Fruit fly (Drosophila melanogaster) whole organism, pupa: Measurements from ENCODE around the gene CDase.

Experiments used
- CG10348 ChIP-seq: fragments of 200-800 bp; sonication (Bioruptor generic); IDR thresholded peaks from 2 replicates; pipeline ENCODE4 v1.3.6; 2022; ENCODE audit warnings: missing biosample characterization, missing genetic modification characterization
- CG12605 ChIP-seq: fragments of 200-800 bp; sonication (Bioruptor generic); IDR thresholded peaks from 2 replicates; pipeline ENCODE4 v1.3.6; 2022; ENCODE audit warnings: missing biosample characterization, missing genetic modification characterization
- CG13204 ChIP-seq: fragments of 200-800 bp; sonication (Bioruptor generic); optimal IDR thresholded peaks from 2 replicates; lab custom pipeline; 2018; ENCODE audit warnings: missing biosample characterization, mild to moderate bottlenecking, missing genetic modification characterization, moderate library complexity
- CG14655 ChIP-seq: fragments of 200-800 bp; sonication (Bioruptor generic); optimal IDR thresholded peaks from 3 replicates; lab custom pipeline; 2017; ENCODE audit warnings: mild to moderate bottlenecking, missing biosample characterization, missing genetic modification reagents, missing genetic modification characterization
- CG15710 ChIP-seq: fragments of 200-800 bp; sonication (Bioruptor generic); optimal IDR thresholded peaks from 2 replicates; lab custom pipeline; 2018; ENCODE audit warnings: missing biosample characterization, mild to moderate bottlenecking, missing genetic modification characterization, moderate library complexity
- CG17806 ChIP-seq: fragments of 200-800 bp; sonication (Bioruptor generic); optimal IDR thresholded peaks from 2 replicates; lab custom pipeline; 2018; ENCODE audit warnings: missing biosample characterization, mild to moderate bottlenecking, missing genetic modification characterization, moderate library complexity
- CG32121 ChIP-seq: fragments of 200-800 bp; sonication (Bioruptor generic); IDR thresholded peaks from 2 replicates; pipeline ENCODE4 v1.3.6; 2022; ENCODE audit warnings: missing biosample characterization, missing genetic modification characterization
- CG34367 ChIP-seq: fragments of 200-800 bp; sonication (Bioruptor generic); optimal IDR thresholded peaks from 2 replicates; lab custom pipeline; 2018; ENCODE audit warnings: missing biosample characterization, mild to moderate bottlenecking, missing genetic modification characterization
- CG4496 ChIP-seq: fragments of 200-800 bp; sonication (Bioruptor generic); IDR thresholded peaks from 3 replicates; pipeline ENCODE4 v1.3.6; 2022; ENCODE audit warnings: missing biosample characterization, missing genetic modification characterization
- CG8159 ChIP-seq: fragments of 200-800 bp; sonication (Bioruptor generic); optimal IDR thresholded peaks from 3 replicates; lab custom pipeline; 2018; ENCODE audit warnings: missing biosample characterization, mild to moderate bottlenecking, missing genetic modification characterization, moderate library complexity
- CG8301 ChIP-seq: fragments of 200-800 bp; sonication (Bioruptor generic); optimal IDR thresholded peaks from 2 replicates; lab custom pipeline; 2018; ENCODE audit warnings: missing biosample characterization, mild to moderate bottlenecking, missing genetic modification characterization
- CG9948 ChIP-seq: fragments of 200-800 bp; sonication (Bioruptor generic); optimal IDR thresholded peaks from 2 replicates; lab custom pipeline; 2018; ENCODE audit warnings: missing biosample characterization, mild to moderate bottlenecking, missing genetic modification characterization, moderate library complexity
- D1 ChIP-seq: fragments of 200-800 bp; sonication (Bioruptor generic); optimal IDR thresholded peaks from 2 replicates; lab custom pipeline; 2018; ENCODE audit warnings: missing biosample characterization, mild to moderate bottlenecking, missing genetic modification characterization, moderate library complexity
- EcR ChIP-seq: fragments of 200-800 bp; sonication (Bioruptor generic); optimal IDR thresholded peaks from 3 replicates; lab custom pipeline; 2019; ENCODE audit warnings: missing biosample characterization, missing genetic modification characterization, mild to moderate bottlenecking, moderate library complexity, missing genetic modification reagents
- Ets98B ChIP-seq: fragments of 200-800 bp; sonication (Bioruptor generic); IDR thresholded peaks from 2 replicates; pipeline ENCODE4 v1.3.6; 2022; ENCODE audit warnings: missing biosample characterization, missing genetic modification characterization
- Pif1A ChIP-seq: fragments of 200-800 bp; sonication (Bioruptor generic); optimal IDR thresholded peaks from 3 replicates; lab custom pipeline; 2016; ENCODE audit warnings: missing biosample characterization, missing genetic modification characterization
- Pif1B ChIP-seq: fragments of 200-800 bp; sonication (Bioruptor generic); optimal IDR thresholded peaks from 3 replicates; lab custom pipeline; 2016; ENCODE audit warnings: missing biosample characterization, missing genetic modification characterization
- Snoo ChIP-seq: fragments of 200-800 bp; sonication (Bioruptor generic); optimal IDR thresholded peaks from 3 replicates; lab custom pipeline; 2017; ENCODE audit warnings: missing biosample characterization, mild to moderate bottlenecking, missing genetic modification characterization, inconsistent platforms
- fd96Ca ChIP-seq: fragments of 200-800 bp; sonication (Bioruptor generic); IDR thresholded peaks from 3 replicates; pipeline ENCODE4 v1.3.6; 2022; ENCODE audit warnings: missing biosample characterization, missing genetic modification characterization
- gl ChIP-seq: fragments of 200-800 bp; sonication (Bioruptor generic); optimal IDR thresholded peaks from 2 replicates; lab custom pipeline; 2018; ENCODE audit warnings: missing biosample characterization, mild to moderate bottlenecking, missing genetic modification characterization
- rn ChIP-seq: fragments of 200-800 bp; sonication (Bioruptor generic); IDR thresholded peaks from 2 replicates; pipeline ENCODE4 v1.3.6; 2022; ENCODE audit warnings: missing biosample characterization, missing genetic modification characterization

CDase gene

DNA sequence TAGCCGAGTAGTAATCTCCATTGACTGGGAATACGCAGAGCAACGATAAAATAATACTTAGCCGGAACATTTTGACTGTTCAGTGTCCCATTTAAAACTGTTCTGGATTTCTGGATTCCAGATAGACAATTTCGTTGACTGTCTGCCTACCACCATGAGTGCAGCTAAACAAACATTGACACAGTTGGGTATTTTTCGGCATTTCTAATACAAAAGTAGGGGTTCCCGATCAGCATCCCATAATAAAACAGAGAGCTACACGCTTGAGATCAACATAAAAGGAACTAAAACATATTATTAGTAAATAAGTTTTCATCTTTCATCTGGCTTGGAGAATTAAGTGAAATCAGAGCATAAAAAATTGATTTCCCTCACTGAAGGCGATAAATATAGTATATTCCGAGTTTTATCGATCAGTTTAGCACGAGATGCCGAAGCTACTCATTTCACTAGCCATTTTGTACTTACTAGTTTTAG, 46.3 kb downstream of the CDase start, which contains the start of the genes PH4alphaSG1 and CG15539:
TSS of gene PH4alphaSG1 (minus strand) at position 101 of the 477 bp plus-strand sequence.
TSS of gene CG15539 (plus strand) at position 427 of the 477 bp plus-strand sequence.
- TF ChIP-seq rn (GFP tag; lab: Robert Waterston, UW) (no peak), D1 (no peak), EcR (GFP tag; lab: Kevin White, UChicago) (no peak), CG13204 (GFP tag; lab: Kevin White, UChicago) (no peak), CG14655 (GFP tag; lab: Kevin White, UChicago) (no peak), CG12605 (no peak), CG34367 (tag; lab: Kevin White, UChicago) (no peak), CG32121 (GFP tag; lab: Robert Waterston, UW) (no peak), CG8301 (tag; lab: Kevin White, UChicago) (no peak), CG4496 (GFP tag; lab: Robert Waterston, UW) (no peak), gl (tag; lab: Kevin White, UChicago) (no peak), Ets98B (no peak), CG8159 (tag; lab: Kevin White, UChicago) (no peak), CG15710 (tag; lab: Kevin White, UChicago) (no peak), fd96Ca (GFP tag; lab: Robert Waterston, UW) (no peak), CG9948 (tag; lab: Kevin White, UChicago) (no peak), Pif1A (GFP tag; lab: Kevin White, UChicago) (no peak)

DNA sequence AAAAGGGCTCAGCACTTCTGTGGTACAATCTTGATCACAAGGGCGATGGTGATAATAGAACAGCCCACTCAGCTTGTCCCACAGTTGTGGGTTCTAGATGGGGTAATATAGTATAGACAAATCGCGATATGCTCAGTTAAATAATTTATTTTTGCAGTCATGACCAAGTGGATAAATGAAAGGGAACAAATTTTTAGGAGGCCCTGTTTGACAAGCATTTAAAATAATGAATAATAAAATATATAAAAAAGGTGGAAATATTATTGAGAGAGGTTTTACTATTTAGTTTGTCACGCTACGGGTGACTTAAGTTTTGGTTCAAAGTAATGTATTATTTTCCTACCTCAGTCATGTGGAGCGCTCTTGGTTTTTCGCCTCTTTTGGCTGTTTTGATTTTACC, 48.4 kb downstream of the CDase start, which contains the start of gene CG34041:
TSS of gene CG34041 (plus strand) at position 301 of the 400 bp plus-strand sequence.
- TF ChIP-seq CG4496 (GFP tag; lab: Robert Waterston, UW) (no peak), Ets98B (no peak), Snoo (tag; lab: Kevin White, UChicago) (no peak), gl (tag; lab: Kevin White, UChicago) (no peak), CG17806 (tag; lab: Kevin White, UChicago) (no peak), Pif1B (GFP tag; lab: Kevin White, UChicago) (no peak), CG14655 (GFP tag; lab: Kevin White, UChicago) (no peak), CG10348 (GFP tag; lab: Robert Waterston, UW) (no peak), CG34367 (tag; lab: Kevin White, UChicago) (no peak), CG15710 (tag; lab: Kevin White, UChicago) (no peak), CG8301 (tag; lab: Kevin White, UChicago) (no peak), fd96Ca (GFP tag; lab: Robert Waterston, UW) (no peak), CG32121 (GFP tag; lab: Robert Waterston, UW) (no peak), Pif1A (GFP tag; lab: Kevin White, UChicago) (no peak), CG12605 (no peak), CG8159 (tag; lab: Kevin White, UChicago) (no peak), EcR (GFP tag; lab: Kevin White, UChicago) (no peak)

DNA sequence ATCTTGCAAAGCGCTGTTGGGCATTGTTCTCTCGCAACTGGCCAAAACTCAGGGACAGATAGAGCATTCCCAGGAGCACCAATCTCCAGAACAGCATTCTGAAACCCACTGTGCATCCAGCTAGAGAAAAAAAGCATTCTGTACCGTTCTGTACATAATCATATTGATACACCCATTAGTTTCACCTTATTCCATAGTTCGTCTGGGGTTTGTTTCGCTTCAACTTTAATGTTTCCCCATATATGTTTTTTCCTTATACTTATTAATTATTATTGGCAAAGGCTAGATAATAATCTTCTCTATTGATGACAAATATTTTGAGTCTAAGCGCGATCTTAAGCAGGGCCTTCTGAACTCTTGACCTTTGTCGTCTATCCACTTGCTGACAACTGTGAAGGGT, 52.8 kb downstream of the CDase start, which contains the start of gene PH4alphaNE2:
TSS of gene PH4alphaNE2 (minus strand) at position 101 of the 400 bp plus-strand sequence.
- TF ChIP-seq CG4496 (GFP tag; lab: Robert Waterston, UW) = no peak

- TF ChIP-seq fd96Ca (GFP tag; lab: Robert Waterston, UW) = no peak
- no peak for TF ChIP-seq Pif1A (GFP tag; lab: Kevin White, UChicago)
Observed at dm6 chr3R:30514255-30514827, 55.0 kb downstream of the CDase start, which contains the start of the genes CG31524 and CG9698. Gene CG31524, minus strand, starts transcription at chr3R:30514355. Gene CG9698, plus strand, starts transcription at chr3R:30514777.
